Fruit fly (Drosophila melanogaster): ENCODE measurements around the gene CG7376.

Gene CG7376

dm6 chr3L:6217212-6217611, 43.2 kb downstream of the CG7376 start (continued):
- TF ChIP-seq cato (GFP tag; optimal IDR thresholded peaks at IDR 0.05; ENCODE audit: borderline replicate concordance) (peak; percentile 15), CG18476 (GFP tag; optimal IDR thresholded peaks at IDR 0.05) (peak; percentile 13), CG13123 (GFP tag; optimal IDR thresholded peaks at IDR 0.05) (peak; percentile 55), dpn (GFP tag; optimal IDR thresholded peaks at IDR 0.05) (peak; percentile 38 to 54), bsh (GFP tag; optimal IDR thresholded peaks at IDR 0.05) (peak in 1 of 2 experiments; percentile 93), Atf3 (GFP tag; optimal IDR thresholded peaks at IDR 0.05) (peak; percentile 16), gcm (GFP tag; optimal IDR thresholded peaks at IDR 0.05) (peak; percentile 77), az2 (GFP tag; optimal IDR thresholded peaks at IDR 0.05) (peak; percentile 76), CG10462 (GFP tag; optimal IDR thresholded peaks at IDR 0.05) (peak; percentile 24), CG2712 (tag; optimal IDR thresholded peaks at IDR 0.05) (peak; percentile 92), CG2116 (GFP tag; optimal IDR thresholded peaks at IDR 0.05) (peak; percentile 22), oc (tag; optimal IDR thresholded peaks at IDR 0.05) (peak; percentile 81), Hr3 (GFP tag; optimal IDR thresholded peaks at IDR 0.05) (peak; percentile 56), dysf (GFP tag; IDR thresholded peaks at IDR 0.05) (peak; percentile 48; the same call in 1 of the 3 replicates), CG12391 (tag; optimal IDR thresholded peaks at IDR 0.05) (peak; percentile 89), dm (GFP tag; optimal IDR thresholded peaks at IDR 0.05) (peak; percentile 19), CG31365 (tag; optimal IDR thresholded peaks at IDR 0.05) (no peak), CG1602 (GFP tag; optimal IDR thresholded peaks at IDR 0.05) (peak; percentile 64), CG9437 (GFP tag; optimal IDR thresholded peaks at IDR 0.05) (peak; percentile 14), CG6654 (GFP tag; optimal IDR thresholded peaks at IDR 0.05) (no peak), PHDP (tag; optimal IDR thresholded peaks at IDR 0.05) (peak; percentile 69), Awh (GFP tag; IDR thresholded peaks at IDR 0.05) (peak; percentile 78), CG3407 (GFP tag; optimal IDR thresholded peaks at IDR 0.05) (peak; percentile 29), amos (GFP tag; IDR thresholded peaks at IDR 0.05; ENCODE audit: partially characterized antibody) (no peak), insv (GFP tag; optimal IDR thresholded peaks at IDR 0.05) (no peak), CG15073 (GFP tag; optimal IDR thresholded peaks at IDR 0.05) (no peak), CG31441 (GFP tag; IDR thresholded peaks at IDR 0.05) (peak; percentile 86), trh (GFP tag; optimal IDR thresholded peaks at IDR 0.05) (peak; percentile 19), ap (GFP tag; IDR thresholded peaks at IDR 0.05) (0 out of 2 replicates have a peak, but pooled peaks have one; percentile 26), seq (GFP tag; IDR thresholded peaks at IDR 0.05) (peak; percentile 31; the same call in 1 of the 2 replicates), wor (GFP tag; IDR thresholded peaks at IDR 0.05) (0 out of 2 replicates have a peak, but pooled peaks have one; percentile 32), otp (GFP tag; IDR thresholded peaks at IDR 0.05) (0 out of 3 replicates have a peak, but pooled peaks have one; percentile 16), lab (GFP tag; optimal IDR thresholded peaks at IDR 0.05) (peak; percentile 43), CG10147 (GFP tag; optimal IDR thresholded peaks at IDR 0.05) (peak; percentile 31), CG13775 (GFP tag; optimal IDR thresholded peaks at IDR 0.05) (peak; percentile 58), unpg (GFP tag; optimal IDR thresholded peaks at IDR 0.05) (peak; percentile 88), CG12155 (GFP tag; optimal IDR thresholded peaks at IDR 0.05) (peak; percentile 12), CG2889 (GFP tag; IDR thresholded peaks at IDR 0.05) (no peak), CG8281 (tag; optimal IDR thresholded peaks at IDR 0.05) (peak; percentile 24), CG33557 (GFP tag; optimal IDR thresholded peaks at IDR 0.05) (peak; percentile 57), Lpt (GFP tag; optimal IDR thresholded peaks at IDR 0.05) (no peak), ATbp (GFP tag; optimal IDR thresholded peaks at IDR 0.05) (peak; percentile 50), ranshi (GFP tag; IDR thresholded peaks at IDR 0.05) (peak; percentile 50; the same call in 1 of the 2 replicates), Doc3 (GFP tag; IDR thresholded peaks at IDR 0.05; ENCODE audit: partially characterized antibody) (no peak), cwo (GFP tag; optimal IDR thresholded peaks at IDR 0.05) (no peak), Chrac-16 (GFP tag; optimal IDR thresholded peaks at IDR 0.05) (peak; percentile 63), tap (tag; optimal IDR thresholded peaks at IDR 0.05) (peak; percentile 78), Mad (GFP tag; optimal IDR thresholded peaks at IDR 0.05) (peak; percentile 14), CG10959 (GFP tag; IDR thresholded peaks at IDR 0.05) (peak; percentile 66; the same call in 1 of the 2 replicates), Gug (GFP tag; IDR thresholded peaks at IDR 0.05) (no peak)
